Worm (Caenorhabditis elegans) whole organism, L4 larva: ENCODE measurements around the gene nas-3.

Experiments
- dpl-1 ChIP-seq: fragments of 150-350 bp; optimal IDR thresholded peaks from 2 replicates; lab custom pipeline; 2014; ENCODE audit warnings: missing biosample characterization, missing genetic modification reagents, missing genetic modification characterization
- lin-1 ChIP-seq: fragments of 200-800 bp; sonication (Bioruptor generic); IDR thresholded peaks from 2 replicates; pipeline ENCODE4 v1.3.6; 2022; ENCODE audit warnings: missing genetic modification reagents, missing genetic modification characterization, missing compliant biosample characterization
- mep-1 ChIP-seq: fragments of 150-350 bp; sonication (generic microtip); optimal IDR thresholded peaks from 3 replicates; lab custom pipeline; 2014; ENCODE audit warnings: missing biosample characterization, missing genetic modification characterization
- nhr-76 ChIP-seq: fragments of 150-350 bp; optimal IDR thresholded peaks from 2 replicates; lab custom pipeline; 2014; ENCODE audit warnings: missing biosample characterization, missing genetic modification characterization

- TF ChIP-seq dpl-1 (GFP tag; lab: Kevin White, UChicago) (no peak), lin-1 (GFP tag; lab: Robert Waterston, UW) (peak; percentile 45; the same call in 1 of the 2 replicates), mep-1 (tag; lab: Kevin White, UChicago) (no peak), nhr-76 (no peak)
Measured at ce11 chrV:9489411-9489810, 11.4 kb downstream of the nas-3 start, which contains the start of gene K06A4.10.
